Worm (Caenorhabditis elegans): Measurements from ENCODE around the gene miga-1.

Gene miga-1

DNA sequence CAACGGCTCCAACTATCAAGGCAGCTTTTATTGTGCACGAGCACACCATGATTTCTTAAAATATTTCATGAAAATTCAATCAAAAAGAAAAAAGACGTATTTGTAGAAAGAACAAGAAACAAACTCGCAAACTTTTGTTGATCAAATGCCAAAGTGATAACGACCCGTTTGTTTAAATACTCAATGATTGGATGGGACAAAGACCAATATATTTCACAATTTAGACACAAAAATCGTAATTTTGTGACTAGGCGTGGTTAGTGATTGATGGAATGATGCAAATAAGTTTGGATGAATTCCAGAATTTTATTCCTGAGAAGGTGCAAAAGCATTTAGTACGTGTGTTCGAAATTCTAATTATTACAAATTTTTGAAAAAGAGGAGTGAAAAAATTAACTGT is 15.0 kb upstream of the miga-1 start, which contains the start of gene cdr-2:
Gene cdr-2, minus strand, starts transcription at position 54 of the 400 bp plus-strand sequence.
- no peak for TF ChIP-seq ceh-36 (tag; optimal IDR thresholded peaks at IDR 0.05)
- TF ChIP-seq aly-1 (tag; optimal IDR thresholded peaks at IDR 0.05), result no peak
- TF ChIP-seq scrt-1 (GFP tag; IDR thresholded peaks at IDR 0.05), result no peak
- no peak for TF ChIP-seq hnd-1 (tag; optimal IDR thresholded peaks at IDR 0.05)
- no peak for TF ChIP-seq sea-1 (GFP tag; conservative IDR thresholded peaks at IDR 0.05)
- no peak for TF ChIP-seq hmg-4 (GFP tag; optimal IDR thresholded peaks at IDR 0.05)
- TF ChIP-seq tra-4 (tag; optimal IDR thresholded peaks at IDR 0.05), result no peak
- no peak for TF ChIP-seq tbx-11 (GFP tag; IDR thresholded peaks at IDR 0.05)
- TF ChIP-seq F13C5.2 (tag; optimal IDR thresholded peaks at IDR 0.05), result no peak
- TF ChIP-seq ama-1 (optimal IDR thresholded peaks at IDR 0.05), result no peak
- TF ChIP-seq B0310.2 (tag; optimal IDR thresholded peaks at IDR 0.05), result no peak
- TF ChIP-seq ceh-13 (GFP tag; optimal IDR thresholded peaks at IDR 0.05), result no peak
- TF ChIP-seq pes-1 (GFP tag; IDR thresholded peaks at IDR 0.05), result no peak

DNA sequence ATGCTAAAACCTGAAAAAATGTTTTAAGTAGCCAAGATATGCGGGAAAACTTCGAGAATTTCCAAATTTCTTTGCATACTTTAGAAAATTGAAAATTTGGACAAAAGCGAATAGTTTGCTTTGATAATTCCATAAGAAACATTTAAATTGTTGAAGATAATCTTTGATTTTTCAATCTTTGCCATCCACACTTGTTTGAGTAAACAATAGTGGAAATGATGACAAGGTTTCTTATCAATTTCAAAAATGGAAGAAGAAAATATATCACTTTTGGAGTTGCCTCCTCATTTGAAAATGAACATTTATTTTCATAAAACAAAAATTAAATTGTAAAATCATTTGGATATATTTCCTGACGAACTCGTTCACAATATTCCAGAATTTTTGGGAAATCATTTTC is 13.7 kb upstream of the miga-1 start:
- TF ChIP-seq hmbx-1 (tag; optimal IDR thresholded peaks at IDR 0.05) (no peak), F13C5.2 (tag; optimal IDR thresholded peaks at IDR 0.05) (no peak), tbx-11 (GFP tag; IDR thresholded peaks at IDR 0.05) (no peak), hmg-4 (GFP tag; optimal IDR thresholded peaks at IDR 0.05) (no peak), ceh-36 (tag; optimal IDR thresholded peaks at IDR 0.05) (no peak), ceh-13 (GFP tag; optimal IDR thresholded peaks at IDR 0.05) (no peak), sea-1 (GFP tag; conservative IDR thresholded peaks at IDR 0.05) (no peak), tbx-37 (GFP tag; conservative IDR thresholded peaks at IDR 0.05) (no peak), ama-1 (optimal IDR thresholded peaks at IDR 0.05) (no peak), pes-1 (GFP tag; IDR thresholded peaks at IDR 0.05) (no peak), B0310.2 (tag; optimal IDR thresholded peaks at IDR 0.05) (no peak), aly-1 (tag; optimal IDR thresholded peaks at IDR 0.05) (no peak), scrt-1 (GFP tag; IDR thresholded peaks at IDR 0.05) (no peak), flt-1 (GFP tag; IDR thresholded peaks at IDR 0.05) (no peak), ets-7 (tag; optimal IDR thresholded peaks at IDR 0.05) (no peak), tra-4 (tag; optimal IDR thresholded peaks at IDR 0.05) (no peak), hnd-1 (tag; optimal IDR thresholded peaks at IDR 0.05) (no peak)

DNA sequence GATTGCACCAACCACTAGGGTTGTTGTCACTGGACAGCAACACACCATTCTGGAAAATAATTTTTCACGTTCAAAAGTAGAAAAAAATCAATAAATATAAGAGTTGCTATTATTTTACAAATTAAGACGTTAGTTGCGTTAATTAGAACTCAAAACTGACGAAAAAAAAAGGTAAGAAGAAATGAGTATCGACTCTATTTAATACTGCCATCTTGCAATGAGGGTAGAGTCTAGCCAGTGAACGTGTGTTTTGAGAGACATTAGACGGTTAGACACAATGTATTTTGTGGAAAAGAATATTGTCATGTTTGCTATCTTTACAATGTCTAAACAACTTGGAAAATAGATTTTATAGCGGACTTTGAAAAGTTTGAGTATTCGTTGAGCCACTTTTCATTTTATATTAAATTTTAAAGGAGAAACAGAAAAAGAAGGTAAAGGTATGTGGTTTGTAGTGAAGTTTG is 13.0 kb upstream of the miga-1 start, which contains the start of gene cdr-6:
Gene cdr-6, minus strand, starts transcription at position 51 of the 464 bp plus-strand sequence.
- TF ChIP-seq ceh-13 (GFP tag; optimal IDR thresholded peaks at IDR 0.05) (no peak), ceh-36 (tag; optimal IDR thresholded peaks at IDR 0.05) (no peak), hnd-1 (tag; optimal IDR thresholded peaks at IDR 0.05) (no peak), sea-1 (GFP tag; conservative IDR thresholded peaks at IDR 0.05) (no peak), tra-4 (tag; optimal IDR thresholded peaks at IDR 0.05) (no peak), ets-7 (tag; optimal IDR thresholded peaks at IDR 0.05) (no peak), aly-1 (tag; optimal IDR thresholded peaks at IDR 0.05) (no peak), B0310.2 (tag; optimal IDR thresholded peaks at IDR 0.05) (no peak), hmbx-1 (tag; optimal IDR thresholded peaks at IDR 0.05) (no peak), hmg-4 (GFP tag; optimal IDR thresholded peaks at IDR 0.05) (no peak), F13C5.2 (tag; optimal IDR thresholded peaks at IDR 0.05) (no peak)

DNA sequence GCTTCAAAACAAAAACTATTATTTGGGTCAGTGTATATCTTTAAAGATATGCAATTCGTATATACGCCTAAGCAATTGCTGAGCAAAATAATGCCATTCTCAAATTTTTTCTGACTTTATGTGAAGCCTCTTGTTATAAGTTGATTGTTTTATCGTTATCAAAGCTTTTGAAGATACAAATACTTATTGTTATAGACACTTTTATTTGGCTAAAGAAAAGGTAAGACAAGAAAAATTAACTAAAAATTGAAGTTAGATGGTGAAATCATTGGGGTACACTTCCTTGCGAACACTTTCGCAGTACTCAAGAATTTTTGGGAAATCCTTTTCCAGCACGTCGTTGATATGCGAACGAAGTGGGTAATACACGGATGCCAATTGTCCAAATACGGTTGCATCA is 11.7 kb upstream of the miga-1 start:
- TF ChIP-seq tbx-11 (GFP tag; IDR thresholded peaks at IDR 0.05) (no peak), tbx-37 (GFP tag; conservative IDR thresholded peaks at IDR 0.05) (no peak), ceh-13 (GFP tag; optimal IDR thresholded peaks at IDR 0.05) (no peak), scrt-1 (GFP tag; IDR thresholded peaks at IDR 0.05) (no peak), sea-1 (GFP tag; conservative IDR thresholded peaks at IDR 0.05) (no peak), aly-1 (tag; optimal IDR thresholded peaks at IDR 0.05) (no peak), hnd-1 (tag; optimal IDR thresholded peaks at IDR 0.05) (no peak), flt-1 (GFP tag; IDR thresholded peaks at IDR 0.05) (no peak), tra-4 (tag; optimal IDR thresholded peaks at IDR 0.05) (no peak), ceh-36 (tag; optimal IDR thresholded peaks at IDR 0.05) (no peak), B0310.2 (tag; optimal IDR thresholded peaks at IDR 0.05) (no peak), ama-1 (optimal IDR thresholded peaks at IDR 0.05) (no peak), hmbx-1 (tag; optimal IDR thresholded peaks at IDR 0.05) (no peak), hmg-4 (GFP tag; optimal IDR thresholded peaks at IDR 0.05) (no peak), pes-1 (GFP tag; IDR thresholded peaks at IDR 0.05) (no peak), ets-7 (tag; optimal IDR thresholded peaks at IDR 0.05) (no peak), F13C5.2 (tag; optimal IDR thresholded peaks at IDR 0.05) (no peak)

DNA sequence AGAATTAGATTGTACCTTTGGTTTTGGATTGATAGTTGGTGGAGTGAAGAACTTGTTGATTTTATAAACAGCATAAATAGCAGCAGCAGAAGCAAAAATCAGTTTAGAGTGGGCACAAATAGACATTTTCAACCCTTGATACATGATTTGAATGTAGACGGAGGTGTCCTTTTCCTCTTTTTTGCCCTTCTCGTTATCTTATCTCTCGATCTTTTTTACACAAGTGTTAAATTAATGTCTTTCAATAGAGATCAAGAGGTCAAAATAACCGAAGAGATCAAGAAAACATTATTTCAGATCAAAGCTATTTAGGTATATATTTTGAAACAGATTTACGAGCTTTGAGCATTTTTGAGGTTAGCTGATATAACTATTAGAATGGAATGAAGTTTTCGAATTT is 11.2 kb upstream of the miga-1 start, which contains the start of gene cdr-7:
Gene cdr-7, minus strand, starts transcription at position 205 of the 400 bp plus-strand sequence.
- TF ChIP-seq pes-1 (GFP tag; IDR thresholded peaks at IDR 0.05) (no peak), F13C5.2 (tag; optimal IDR thresholded peaks at IDR 0.05) (no peak), ceh-13 (GFP tag; optimal IDR thresholded peaks at IDR 0.05) (no peak), ama-1 (optimal IDR thresholded peaks at IDR 0.05) (no peak), ets-7 (tag; optimal IDR thresholded peaks at IDR 0.05) (no peak), tbx-11 (GFP tag; IDR thresholded peaks at IDR 0.05) (no peak)

DNA sequence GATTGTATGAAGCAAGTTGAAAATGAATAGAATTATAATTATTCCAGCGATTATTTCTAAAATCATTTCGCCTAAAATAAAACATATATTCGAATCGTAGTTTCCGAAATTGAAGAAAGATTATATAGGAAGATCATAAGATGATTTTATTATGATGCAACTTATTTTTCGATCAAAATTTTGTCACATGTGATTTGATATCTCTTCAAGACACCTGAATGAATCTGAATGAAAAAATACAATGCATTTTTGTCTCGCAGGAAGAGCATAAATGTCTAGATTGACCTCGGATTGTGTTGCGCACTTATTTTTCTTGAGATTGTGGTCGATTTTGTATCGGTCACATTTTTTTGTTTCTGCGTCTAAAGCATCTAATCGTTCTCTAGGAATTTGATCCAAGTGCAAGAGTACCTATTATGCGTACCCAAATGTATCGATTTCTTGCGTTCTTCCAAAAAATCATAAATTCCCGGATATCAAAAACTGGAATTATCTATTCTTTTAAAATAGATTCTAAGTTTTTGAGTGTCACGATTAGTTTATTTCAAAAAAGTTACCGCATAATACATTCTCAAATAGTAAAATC is 9.8 kb upstream of the miga-1 start, which contains the start of gene hrg-2:
Gene hrg-2, minus strand, starts transcription at position 98 of the 586 bp plus-strand sequence.
- TF ChIP-seq hnd-1 (tag; optimal IDR thresholded peaks at IDR 0.05) (no peak), B0310.2 (tag; optimal IDR thresholded peaks at IDR 0.05) (no peak), scrt-1 (GFP tag; IDR thresholded peaks at IDR 0.05) (no peak), sea-1 (GFP tag; conservative IDR thresholded peaks at IDR 0.05) (no peak), ets-7 (tag; optimal IDR thresholded peaks at IDR 0.05) (no peak), hmbx-1 (tag; optimal IDR thresholded peaks at IDR 0.05) (no peak), aly-1 (tag; optimal IDR thresholded peaks at IDR 0.05) (no peak), flt-1 (GFP tag; IDR thresholded peaks at IDR 0.05) (no peak), tbx-37 (GFP tag; conservative IDR thresholded peaks at IDR 0.05) (no peak), tra-4 (tag; optimal IDR thresholded peaks at IDR 0.05) (no peak), ceh-36 (tag; optimal IDR thresholded peaks at IDR 0.05) (no peak), ceh-13 (GFP tag; optimal IDR thresholded peaks at IDR 0.05) (no peak)

DNA sequence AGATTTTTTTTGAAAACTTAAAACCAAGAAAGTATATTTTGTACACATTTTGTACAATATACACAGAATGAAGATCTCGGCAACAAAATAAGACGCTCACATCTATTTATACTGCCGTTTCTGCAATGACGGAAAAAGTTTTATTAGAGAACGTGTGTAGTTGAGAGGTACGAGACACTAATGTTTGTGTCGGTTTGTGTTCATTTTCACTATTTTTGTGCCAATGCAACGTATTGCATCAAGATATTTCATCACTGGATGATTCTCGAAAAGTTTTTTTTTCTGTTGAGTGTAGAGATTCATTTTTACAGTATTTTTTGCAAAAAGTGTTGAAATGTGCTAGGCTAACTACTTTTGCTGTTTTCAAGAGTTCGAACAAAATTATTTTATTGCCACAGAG is 8.3 kb upstream of the miga-1 start:
- TF ChIP-seq ama-1 (optimal IDR thresholded peaks at IDR 0.05) (no peak), F13C5.2 (tag; optimal IDR thresholded peaks at IDR 0.05) (no peak), tbx-37 (GFP tag; conservative IDR thresholded peaks at IDR 0.05) (no peak), ceh-36 (tag; optimal IDR thresholded peaks at IDR 0.05) (no peak), tra-4 (tag; optimal IDR thresholded peaks at IDR 0.05) (no peak), pes-1 (GFP tag; IDR thresholded peaks at IDR 0.05) (no peak), sea-1 (GFP tag; conservative IDR thresholded peaks at IDR 0.05) (no peak), ceh-13 (GFP tag; optimal IDR thresholded peaks at IDR 0.05) (no peak)

Measured in whole organism, early embryonic.